Worm (Caenorhabditis elegans) whole organism, L3 larva: ENCODE measurements around the gene nhr-252.

ENCODE experiments used
- ama-1 ChIP-seq: fragments of 150-350 bp; optimal IDR thresholded peaks from 2 replicates; lab custom pipeline; 2018
- ceh-28 ChIP-seq: fragments of 150-350 bp; optimal IDR thresholded peaks from 2 replicates; lab custom pipeline; 2014; ENCODE audit warnings: missing biosample characterization, missing genetic modification reagents, missing genetic modification characterization
- fkh-10 ChIP-seq: sonication (generic microtip); optimal IDR thresholded peaks from 2 replicates; lab custom pipeline; 2017; ENCODE audit warnings: missing biosample characterization, missing genetic modification reagents, missing genetic modification characterization
- fos-1 ChIP-seq: fragments of 150-350 bp; optimal IDR thresholded peaks from 2 replicates; lab custom pipeline; 2014; ENCODE audit warnings: missing biosample characterization, missing genetic modification characterization
- lin-39 ChIP-seq: fragments of 150-350 bp; optimal IDR thresholded peaks from 2 replicates; lab custom pipeline; 2018; ENCODE audit warnings: missing biosample characterization, missing genetic modification reagents, missing genetic modification characterization
- mdl-1 ChIP-seq: fragments of 150-350 bp; optimal IDR thresholded peaks from 2 replicates; lab custom pipeline; 2014; ENCODE audit warnings: missing biosample characterization, missing genetic modification characterization
- nhr-11 ChIP-seq: fragments of 150-350 bp; optimal IDR thresholded peaks from 2 replicates; lab custom pipeline; 2014; ENCODE audit warnings: missing biosample characterization, missing genetic modification characterization
- nhr-23 ChIP-seq: fragments of 150-350 bp; optimal IDR thresholded peaks from 2 replicates; lab custom pipeline; 2014; ENCODE audit warnings: missing biosample characterization, missing genetic modification reagents, missing genetic modification characterization
- nhr-76 ChIP-seq: fragments of 150-350 bp; sonication (generic microtip); optimal IDR thresholded peaks from 5 replicates; lab custom pipeline; 2014; ENCODE audit warnings: missing biosample characterization, missing genetic modification characterization
- pqm-1 ChIP-seq: fragments of 150-350 bp; optimal IDR thresholded peaks from 2 replicates; lab custom pipeline; 2017; ENCODE audit warnings: missing biosample characterization, missing genetic modification characterization, inconsistent platforms
- snpc-4 ChIP-seq: fragments of 150-350 bp; optimal IDR thresholded peaks from 2 replicates; lab custom pipeline; 2014; ENCODE audit warnings: missing biosample characterization, missing genetic modification characterization
- unc-39 ChIP-seq: sonication (generic microtip); optimal IDR thresholded peaks from 4 replicates; lab custom pipeline; 2017; ENCODE audit warnings: missing biosample characterization, missing genetic modification characterization
- unc-62 ChIP-seq: fragments of 150-350 bp; sonication (generic microtip); optimal IDR thresholded peaks from 4 replicates; lab custom pipeline; 2014; ENCODE audit warnings: missing biosample characterization, missing genetic modification reagents, missing genetic modification characterization
- zag-1 ChIP-seq: fragments of 150-350 bp; optimal IDR thresholded peaks from 2 replicates; lab custom pipeline; 2014; ENCODE audit warnings: missing biosample characterization, missing genetic modification characterization

DNA sequence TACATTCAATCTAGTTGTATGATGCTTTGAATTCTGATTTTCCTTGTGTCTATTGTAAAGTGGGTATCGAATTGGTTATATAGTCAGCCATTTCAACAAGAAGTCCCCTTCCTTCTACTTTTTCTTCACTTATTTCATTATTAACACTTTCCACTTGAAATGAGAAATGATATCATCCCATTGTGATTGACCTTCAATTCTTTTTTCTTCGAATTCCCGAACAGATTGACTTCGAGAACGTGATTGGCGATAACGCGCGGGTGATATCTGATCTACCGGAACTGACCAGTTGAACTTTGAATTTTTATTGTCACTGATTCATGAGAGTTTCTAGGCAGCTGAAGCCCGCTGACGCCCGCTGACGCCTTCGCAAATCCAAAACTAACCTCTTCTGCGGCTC, 26.2 kb upstream of the nhr-252 start:
- TF ChIP-seq lin-39 (tag; lab: Kevin White, UChicago) (no peak), ama-1 (lab: Kevin White, UChicago) (no peak), nhr-11 (tag; lab: Kevin White, UChicago) (no peak), zag-1 (no peak), mdl-1 (tag; lab: Kevin White, UChicago) (no peak), fkh-10 (no peak), ceh-28 (tag; lab: Kevin White, UChicago) (no peak), fos-1 (no peak), snpc-4 (tag; lab: Kevin White, UChicago) (no peak), nhr-76 (no peak), pqm-1 (no peak), unc-39 (tag; lab: Kevin White, UChicago) (no peak), unc-62 (GFP tag; lab: Kevin White, UChicago) (no peak), nhr-23 (tag; lab: Kevin White, UChicago) (peak; percentile 40)
